Fruit fly (Drosophila melanogaster) whole organism, prepupa: ENCODE data around the gene Gr64d.

Experiments
- CG10669 ChIP-seq: fragments of 200-800 bp; sonication (Bioruptor generic); optimal IDR thresholded peaks from 3 replicates; lab custom pipeline; 2018; ENCODE audit warnings: missing biosample characterization, mild to moderate bottlenecking, missing genetic modification characterization, moderate library complexity
- CG11762 ChIP-seq: fragments of 200-800 bp; sonication (Bioruptor generic); optimal IDR thresholded peaks from 3 replicates; lab custom pipeline; 2016; ENCODE audit warnings: missing biosample characterization, missing genetic modification characterization; ENCODE audit not compliant: insufficient read depth
- CG31627 ChIP-seq: fragments of 200-800 bp; sonication (Bioruptor generic); optimal IDR thresholded peaks from 3 replicates; lab custom pipeline; 2016; ENCODE audit warnings: missing biosample characterization, missing genetic modification characterization
- CG9139 ChIP-seq: fragments of 200-800 bp; sonication (Bioruptor generic); optimal IDR thresholded peaks from 3 replicates; lab custom pipeline; 2017; ENCODE audit warnings: missing biosample characterization, mild to moderate bottlenecking, missing genetic modification characterization
- Lpt ChIP-seq: fragments of 200-800 bp; sonication (Bioruptor generic); optimal IDR thresholded peaks from 3 replicates; lab custom pipeline; 2016; ENCODE audit warnings: missing biosample characterization, missing genetic modification characterization
- OdsH ChIP-seq: fragments of 200-800 bp; sonication (Bioruptor generic); optimal IDR thresholded peaks from 3 replicates; lab custom pipeline; 2016; ENCODE audit warnings: missing biosample characterization, missing genetic modification characterization
- Sox102F ChIP-seq: fragments of 200-800 bp; sonication (Bioruptor generic); optimal IDR thresholded peaks from 2 replicates; lab custom pipeline; 2016; ENCODE audit warnings: missing biosample characterization, mild to moderate bottlenecking, missing genetic modification characterization
- achi ChIP-seq: fragments of 200-800 bp; sonication (Bioruptor generic); optimal IDR thresholded peaks from 3 replicates; lab custom pipeline; 2016; ENCODE audit warnings: missing biosample characterization, missing genetic modification characterization
- cyc ChIP-seq: fragments of 200-800 bp; sonication (Bioruptor generic); optimal IDR thresholded peaks from 3 replicates; lab custom pipeline; 2016; ENCODE audit warnings: missing biosample characterization, missing genetic modification characterization
- dsx ChIP-seq: fragments of 200-800 bp; optimal IDR thresholded peaks from 3 replicates; lab custom pipeline; 2019; ENCODE audit warnings: missing biosample characterization, mild to moderate bottlenecking, missing genetic modification characterization, moderate library complexity; ENCODE audit not compliant: poor library complexity, severe bottlenecking
- eg ChIP-seq: fragments of 200-800 bp; sonication (Bioruptor generic); IDR thresholded peaks from 3 replicates; pipeline ENCODE4 v1.3.6; 2022; ENCODE audit warnings: missing biosample characterization, missing genetic modification characterization
- esn ChIP-seq: fragments of 200-800 bp; sonication (Bioruptor generic); optimal IDR thresholded peaks from 2 replicates; lab custom pipeline; 2016; ENCODE audit warnings: missing biosample characterization, mild to moderate bottlenecking, missing genetic modification characterization, moderate library complexity
- spab ChIP-seq: fragments of 200-800 bp; sonication (Bioruptor generic); optimal IDR thresholded peaks from 2 replicates; lab custom pipeline; 2017; ENCODE audit warnings: missing biosample characterization, mild to moderate bottlenecking, missing genetic modification characterization, missing genetic modification reagents
- topi ChIP-seq: fragments of 200-800 bp; sonication (Bioruptor generic); optimal IDR thresholded peaks from 3 replicates; lab custom pipeline; 2016; ENCODE audit warnings: missing biosample characterization, missing genetic modification characterization

dm6 chr3L:4025738-4026505 lies 5.9 kb upstream of the Gr64d start, which contains the start of gene CG11594:
- TF ChIP-seq topi (GFP tag; lab: Kevin White, UChicago) (no peak), Lpt (GFP tag; lab: Kevin White, UChicago) (no peak), OdsH (GFP tag; lab: Kevin White, UChicago) (no peak), esn (GFP tag; lab: Kevin White, UChicago) (no peak), Sox102F (GFP tag; lab: Kevin White, UChicago) (no peak), achi (no peak), CG11762 (GFP tag; lab: Kevin White, UChicago) (no peak), cyc (GFP tag; lab: Kevin White, UChicago) (no peak), CG10669 (GFP tag; lab: Kevin White, UChicago) (no peak), CG31627 (GFP tag; lab: Kevin White, UChicago) (no peak), CG9139 (GFP tag; lab: Kevin White, UChicago) (no peak), spab (GFP tag; lab: Kevin White, UChicago) (no peak), eg (GFP tag; lab: Robert Waterston, UW) (no peak), dsx (GFP tag; lab: Kevin White, UChicago) (no peak)
